Fruit fly (Drosophila melanogaster): ENCODE data around the gene Cyp4d1.

Gene Cyp4d1

dm6 chrX:2135868-2136787 lies 25.9 kb downstream of the Cyp4d1 start:
- no peak for TF ChIP-seq Hr78 (GFP tag; optimal IDR thresholded peaks at IDR 0.05)
- no peak for TF ChIP-seq sv (GFP tag; optimal IDR thresholded peaks at IDR 0.05)
- TF ChIP-seq OdsH (GFP tag; optimal IDR thresholded peaks at IDR 0.05): no peak
- TF ChIP-seq sage (GFP tag; optimal IDR thresholded peaks at IDR 0.05): no peak
- TF ChIP-seq Abd-B (GFP tag; optimal IDR thresholded peaks at IDR 0.05): no peak
- no peak for TF ChIP-seq jim (GFP tag; optimal IDR thresholded peaks at IDR 0.05)
- no peak for TF ChIP-seq GATAd (GFP tag; optimal IDR thresholded peaks at IDR 0.05)
- no peak for TF ChIP-seq h (GFP tag; optimal IDR thresholded peaks at IDR 0.05)
- TF ChIP-seq Dif (GFP tag; optimal IDR thresholded peaks at IDR 0.05; ENCODE audit: partially characterized antibody): no peak
- TF ChIP-seq HLH106 (tag; optimal IDR thresholded peaks at IDR 0.05): no peak
- TF ChIP-seq foxo (GFP tag; optimal IDR thresholded peaks at IDR 0.05): peak in 1 of 2 experiments; percentile 59
- TF ChIP-seq CG32264 (GFP tag; optimal IDR thresholded peaks at IDR 0.05): no peak
- TF ChIP-seq Myc (optimal IDR thresholded peaks at IDR 0.05): no peak
- no peak for TF ChIP-seq Sp1 (GFP tag; optimal IDR thresholded peaks at IDR 0.05)
- no peak for TF ChIP-seq Vsx2 (GFP tag; optimal IDR thresholded peaks at IDR 0.05; ENCODE audit: partially characterized antibody)
- no peak for TF ChIP-seq rgr (GFP tag; optimal IDR thresholded peaks at IDR 0.05)
- no peak for TF ChIP-seq Hr83 (GFP tag; optimal IDR thresholded peaks at IDR 0.05; ENCODE audit: poor library complexity, severe bottlenecking)
- TF ChIP-seq dl (GFP tag; optimal IDR thresholded peaks at IDR 0.05; ENCODE audit: insufficient read depth in 1 of 2, partially characterized antibody in 2 of 2): no peak
- no peak for TF ChIP-seq psq (GFP tag; optimal IDR thresholded peaks at IDR 0.05)
- peak; percentile 45 for TF ChIP-seq fru (GFP tag; optimal IDR thresholded peaks at IDR 0.05)
- no peak for TF ChIP-seq lola (GFP tag; optimal IDR thresholded peaks at IDR 0.05)
- TF ChIP-seq N (GFP tag; optimal IDR thresholded peaks at IDR 0.05): no peak
- TF ChIP-seq usp (GFP tag; optimal IDR thresholded peaks at IDR 0.05): no peak
- no peak for TF ChIP-seq Rel (GFP tag; optimal IDR thresholded peaks at IDR 0.05)
- TF ChIP-seq Rel (tag; optimal IDR thresholded peaks at IDR 0.05): peak; percentile 89
- no peak for TF ChIP-seq dsf (GFP tag; optimal IDR thresholded peaks at IDR 0.05; ENCODE audit: borderline replicate concordance)
- no peak for TF ChIP-seq Mio (GFP tag; optimal IDR thresholded peaks at IDR 0.05)
- no peak for TF ChIP-seq tai (GFP tag; optimal IDR thresholded peaks at IDR 0.05)
- TF ChIP-seq woc (GFP tag; optimal IDR thresholded peaks at IDR 0.05): no peak
- no peak for TF ChIP-seq pan (optimal IDR thresholded peaks at IDR 0.05)
- TF ChIP-seq brk (GFP tag; optimal IDR thresholded peaks at IDR 0.05): no peak
- no peak for TF ChIP-seq Hnf4 (GFP tag; optimal IDR thresholded peaks at IDR 0.05)
- TF ChIP-seq br (GFP tag; optimal IDR thresholded peaks at IDR 0.05): no peak
- no peak for TF ChIP-seq dmrt93B (GFP tag; optimal IDR thresholded peaks at IDR 0.05)
- peak; percentile 52 for TF ChIP-seq Dfd (GFP tag; optimal IDR thresholded peaks at IDR 0.05)
- TF ChIP-seq CG9705 (GFP tag; optimal IDR thresholded peaks at IDR 0.05): no peak
- TF ChIP-seq CrebA (GFP tag; optimal IDR thresholded peaks at IDR 0.05; ENCODE audit: borderline replicate concordance): no peak
- TF ChIP-seq Jra (GFP tag; optimal IDR thresholded peaks at IDR 0.05): no peak
- TF ChIP-seq ey (GFP tag; optimal IDR thresholded peaks at IDR 0.05): peak; percentile 42

- TF ChIP-seq psq (GFP tag; optimal IDR thresholded peaks at IDR 0.05) (peak; percentile 89), N (GFP tag; optimal IDR thresholded peaks at IDR 0.05) (no peak), jim (GFP tag; optimal IDR thresholded peaks at IDR 0.05) (peak; percentile 82), h (GFP tag; optimal IDR thresholded peaks at IDR 0.05) (peak; percentile 95), Hr83 (GFP tag; optimal IDR thresholded peaks at IDR 0.05; ENCODE audit: poor library complexity, severe bottlenecking) (peak; percentile 37), lola (GFP tag; optimal IDR thresholded peaks at IDR 0.05) (no peak), Mio (GFP tag; optimal IDR thresholded peaks at IDR 0.05) (peak; percentile 52), fru (GFP tag; optimal IDR thresholded peaks at IDR 0.05) (peak; percentile 94), Abd-B (GFP tag; optimal IDR thresholded peaks at IDR 0.05) (no peak), sage (GFP tag; optimal IDR thresholded peaks at IDR 0.05) (peak; percentile 83), foxo (GFP tag; optimal IDR thresholded peaks at IDR 0.05) (peak; percentile 37 to 94), CG9705 (GFP tag; optimal IDR thresholded peaks at IDR 0.05) (peak; percentile 94), br (GFP tag; optimal IDR thresholded peaks at IDR 0.05) (peak; percentile 91), brk (GFP tag; optimal IDR thresholded peaks at IDR 0.05) (peak; percentile 80), HLH106 (tag; optimal IDR thresholded peaks at IDR 0.05) (peak; percentile 96), woc (GFP tag; optimal IDR thresholded peaks at IDR 0.05) (peak; percentile 88), tai (GFP tag; optimal IDR thresholded peaks at IDR 0.05) (peak; percentile 87), CG32264 (GFP tag; optimal IDR thresholded peaks at IDR 0.05) (peak; percentile 58), ey (GFP tag; optimal IDR thresholded peaks at IDR 0.05) (peak; percentile 95), OdsH (GFP tag; optimal IDR thresholded peaks at IDR 0.05) (peak; percentile 92), dl (GFP tag; optimal IDR thresholded peaks at IDR 0.05; ENCODE audit: insufficient read depth in 1 of 2, partially characterized antibody in 2 of 2) (peak in 1 of 2 experiments; percentile 55), dmrt93B (GFP tag; optimal IDR thresholded peaks at IDR 0.05) (peak; percentile 93), Vsx2 (GFP tag; optimal IDR thresholded peaks at IDR 0.05; ENCODE audit: partially characterized antibody) (peak; percentile 68), sv (GFP tag; optimal IDR thresholded peaks at IDR 0.05) (peak; percentile 77), pan (optimal IDR thresholded peaks at IDR 0.05) (no peak), CrebA (GFP tag; optimal IDR thresholded peaks at IDR 0.05; ENCODE audit: borderline replicate concordance) (peak; percentile 66), Dif (GFP tag; optimal IDR thresholded peaks at IDR 0.05; ENCODE audit: partially characterized antibody) (peak; percentile 57), Hr78 (GFP tag; optimal IDR thresholded peaks at IDR 0.05) (no peak), rgr (GFP tag; optimal IDR thresholded peaks at IDR 0.05) (peak; percentile 92), Myc (optimal IDR thresholded peaks at IDR 0.05) (no peak), dsf (GFP tag; optimal IDR thresholded peaks at IDR 0.05; ENCODE audit: borderline replicate concordance) (peak; percentile 70), Rel (GFP tag; optimal IDR thresholded peaks at IDR 0.05) (peak; percentile 64), Rel (tag; optimal IDR thresholded peaks at IDR 0.05) (peak; percentile 93), GATAd (GFP tag; optimal IDR thresholded peaks at IDR 0.05) (no peak), Hnf4 (GFP tag; optimal IDR thresholded peaks at IDR 0.05) (peak; percentile 83), Jra (GFP tag; optimal IDR thresholded peaks at IDR 0.05) (peak; percentile 87)
These were observed 26.8 kb downstream of the Cyp4d1 start for dm6 chrX:2134965-2135758.
